Worm (Caenorhabditis elegans): ENCODE data around the gene tbc-12.

DNA sequence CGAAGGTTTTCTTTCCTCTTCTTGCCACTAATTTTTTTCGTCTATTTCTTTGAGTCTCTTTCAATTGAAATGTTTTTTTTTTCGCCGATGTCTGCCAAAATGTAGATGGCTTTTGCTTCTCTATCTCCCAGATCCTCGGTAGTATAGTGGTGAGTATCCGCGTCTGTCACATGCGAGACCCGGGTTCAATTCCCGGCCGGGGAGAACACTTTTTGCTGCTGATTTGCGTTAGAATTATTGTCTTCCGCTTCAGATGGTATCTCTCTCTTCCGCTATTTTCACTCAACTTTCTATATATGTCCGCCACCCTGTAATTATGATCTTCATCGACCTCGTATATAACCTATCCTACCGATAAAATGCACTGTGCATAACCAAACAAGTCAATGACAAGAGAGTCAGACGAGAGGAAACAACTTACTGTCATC lies 21.2 kb upstream of the tbc-12 start:
- TF ChIP-seq flt-1 (GFP tag; IDR thresholded peaks at IDR 0.05) (peak; percentile 53; the same call in 1 of the 2 replicates), ref-1 (GFP tag; conservative IDR thresholded peaks at IDR 0.05) (peak; percentile 65), med-1 (GFP tag; optimal IDR thresholded peaks at IDR 0.05; ENCODE audit: insufficient read depth) (no peak), ztf-29 (GFP tag; IDR thresholded peaks at IDR 0.05) (peak; percentile 44; the same call in 1 of the 2 replicates), tab-1 (GFP tag; IDR thresholded peaks at IDR 0.05) (0 out of 2 replicates have a peak, but pooled peaks have one; percentile 38), klf-2 (GFP tag; conservative IDR thresholded peaks at IDR 0.05) (peak; percentile 79), ztf-23 (GFP tag; IDR thresholded peaks at IDR 0.05) (peak; percentile 81), T22C8.4 (GFP tag; IDR thresholded peaks at IDR 0.05) (0 out of 2 replicates have a peak, but pooled peaks have one; percentile 22)

All from whole organism, midembryonic.